Worm (Caenorhabditis elegans): ENCODE measurements around the gene F38B2.3.
A peak's percentile ranks its signal among the peaks of the same experiment; 100 is the strongest.

- no peak for TF ChIP-seq ama-1 (optimal IDR thresholded peaks at IDR 0.05)
- TF ChIP-seq lim-7 (GFP tag; IDR thresholded peaks at IDR 0.05) = no peak
- TF ChIP-seq Y105C5A.15 (GFP tag; IDR thresholded peaks at IDR 0.05) = no peak
- TF ChIP-seq ceh-28 (tag; optimal IDR thresholded peaks at IDR 0.05) = no peak
- TF ChIP-seq ztf-11 (tag; optimal IDR thresholded peaks at IDR 0.05) = no peak
- no peak for TF ChIP-seq egl-27 (tag; optimal IDR thresholded peaks at IDR 0.05)
- no peak for TF ChIP-seq skn-1 (tag; optimal IDR thresholded peaks at IDR 0.05)
- peak in 1 of 2 experiments; percentile 22 for TF ChIP-seq lsy-2 (tag; optimal IDR thresholded peaks at IDR 0.05)
Measured at ce11 chrX:11240585-11241115, 45.5 kb downstream of the F38B2.3 start, which contains the start of gene C34F6.10.

Measured in whole organism, L4 larva.